Fruit fly (Drosophila melanogaster): ENCODE data around the gene hoip.

hoip gene

DNA sequence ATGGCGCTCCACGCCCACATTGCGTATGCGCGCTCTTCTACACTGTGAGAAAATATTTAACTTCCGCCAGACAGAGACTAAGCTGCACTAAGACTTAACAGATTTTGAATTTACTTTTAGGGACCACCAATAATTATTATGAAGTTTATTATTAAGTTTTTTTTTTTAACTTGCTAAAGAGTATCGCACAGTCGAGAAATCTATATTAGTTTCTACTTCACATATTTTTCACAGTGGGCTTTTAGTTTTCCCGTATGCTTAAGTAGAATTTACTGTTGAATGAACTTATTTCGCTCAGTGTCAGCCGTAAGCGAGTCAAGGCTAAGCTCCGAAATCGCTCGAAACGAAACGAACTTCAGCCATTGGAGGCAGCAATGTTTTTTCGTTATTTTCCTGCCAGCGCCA is 39.1 kb upstream of the hoip start (continued):
- TF ChIP-seq CG11696 (GFP tag; IDR thresholded peaks at IDR 0.05) (0 out of 2 replicates have a peak, but pooled peaks have one; percentile 29), Hr51 (GFP tag; optimal IDR thresholded peaks at IDR 0.05) (peak; percentile 46 to 89), CG18476 (GFP tag; optimal IDR thresholded peaks at IDR 0.05) (peak; percentile 73), jigr1 (GFP tag; IDR thresholded peaks at IDR 0.05) (peak; percentile 62; the same call in 2 of the 3 replicates), B-H1 (GFP tag; IDR thresholded peaks at IDR 0.05) (peak; percentile 57), Trl (optimal IDR thresholded peaks at IDR 0.05) (no peak), Trl (GFP tag; optimal IDR thresholded peaks at IDR 0.05) (no peak), unpg (GFP tag; optimal IDR thresholded peaks at IDR 0.05) (peak; percentile 70), Bdp1 (GFP tag; optimal IDR thresholded peaks at IDR 0.05) (peak; percentile 57), CG11456 (GFP tag; IDR thresholded peaks at IDR 0.05) (peak; percentile 61; the same call in 1 of the 3 replicates), CG18764 (GFP tag; optimal IDR thresholded peaks at IDR 0.05) (no peak), CG42726 (GFP tag; IDR thresholded peaks at IDR 0.05; ENCODE audit: partially characterized antibody) (no peak), D (optimal IDR thresholded peaks at IDR 0.05) (no peak), D (GFP tag; optimal IDR thresholded peaks at IDR 0.05) (peak; percentile 46), onecut (GFP tag; IDR thresholded peaks at IDR 0.05) (peak; percentile 66), so (GFP tag; IDR thresholded peaks at IDR 0.05) (0 out of 3 replicates have a peak, but pooled peaks have one; percentile 52), CG12942 (GFP tag; optimal IDR thresholded peaks at IDR 0.05) (no peak), CG10209 (GFP tag; optimal IDR thresholded peaks at IDR 0.05) (peak; percentile 82), esg (GFP tag; conservative IDR thresholded peaks at IDR 0.05) (peak; percentile 72), nerfin-1 (tag; optimal IDR thresholded peaks at IDR 0.05) (no peak), CG6654 (GFP tag; optimal IDR thresholded peaks at IDR 0.05) (peak; percentile 44), TFAM (GFP tag; optimal IDR thresholded peaks at IDR 0.05) (no peak), CG6689 (GFP tag; IDR thresholded peaks at IDR 0.05) (peak; percentile 73), ATbp (GFP tag; optimal IDR thresholded peaks at IDR 0.05) (peak; percentile 64), CG10274 (GFP tag; optimal IDR thresholded peaks at IDR 0.05) (peak; percentile 60), lilli (GFP tag; optimal IDR thresholded peaks at IDR 0.05) (peak; percentile 78), ham (GFP tag; IDR thresholded peaks at IDR 0.05) (0 out of 2 replicates have a peak, but pooled peaks have one; percentile 50), hth (optimal IDR thresholded peaks at IDR 0.05) (no peak), Aef1 (GFP tag; IDR thresholded peaks at IDR 0.05) (peak; percentile 70), CG2120 (GFP tag; optimal IDR thresholded peaks at IDR 0.05) (peak; percentile 91), ro (GFP tag; IDR thresholded peaks at IDR 0.05) (0 out of 2 replicates have a peak, but pooled peaks have one; percentile 44), CG18619 (GFP tag; optimal IDR thresholded peaks at IDR 0.05) (peak; percentile 78), CG9609 (GFP tag; optimal IDR thresholded peaks at IDR 0.05) (peak; percentile 44), crol (GFP tag; IDR thresholded peaks at IDR 0.05) (no peak), CG4707 (GFP tag; optimal IDR thresholded peaks at IDR 0.05) (no peak), da (GFP tag; optimal IDR thresholded peaks at IDR 0.05) (no peak), CG13624 (GFP tag; optimal IDR thresholded peaks at IDR 0.05) (peak; percentile 62), ttk (GFP tag; IDR thresholded peaks at IDR 0.05) (peak; percentile 50; the same call in 1 of the 2 replicates), oc (tag; optimal IDR thresholded peaks at IDR 0.05) (peak; percentile 48), zfh1 (GFP tag; IDR thresholded peaks at IDR 0.05) (peak; percentile 54; the same call in 1 of the 3 replicates), ap (GFP tag; IDR thresholded peaks at IDR 0.05) (peak; percentile 34; the same call in 1 of the 2 replicates), ems (GFP tag; optimal IDR thresholded peaks at IDR 0.05) (peak; percentile 53), CG11085 (GFP tag; IDR thresholded peaks at IDR 0.05) (no peak; the same call in 1 of the 2 replicates), CG7963 (GFP tag; IDR thresholded peaks at IDR 0.05; ENCODE audit: partially characterized antibody) (no peak), CG8388 (GFP tag; optimal IDR thresholded peaks at IDR 0.05) (peak; percentile 32), zf30C (GFP tag; optimal IDR thresholded peaks at IDR 0.05) (peak; percentile 63), lab (GFP tag; optimal IDR thresholded peaks at IDR 0.05) (peak; percentile 90), abd-A (tag; optimal IDR thresholded peaks at IDR 0.05) (peak; percentile 36), CG15073 (GFP tag; optimal IDR thresholded peaks at IDR 0.05) (no peak), Oaz (GFP tag; IDR thresholded peaks at IDR 0.05) (peak; percentile 53), Adf1 (GFP tag; IDR thresholded peaks at IDR 0.05) (peak; percentile 47), klu (GFP tag; IDR thresholded peaks at IDR 0.05) (peak; percentile 67; the same call in 1 of the 2 replicates)

All from whole organism, embryonic.